Fruit fly (Drosophila melanogaster) Kc167 (cell line): Measurements from ENCODE around the gene CG3062.

Source experiments
- Myc ChIP-seq: fragments of >200 bp; optimal IDR thresholded peaks from 2 replicates; lab custom pipeline; 2017; ENCODE audit warnings: missing external identifiers
- h ChIP-seq: fragments of >200 bp; optimal IDR thresholded peaks from 3 replicates; lab custom pipeline; 2018; ENCODE audit warnings: missing external identifiers
- psq ChIP-seq: fragments of >200 bp; optimal IDR thresholded peaks from 2 replicates; lab custom pipeline; 2017; ENCODE audit warnings: missing external identifiers

- TF ChIP-seq h (lab: Kevin White, UChicago) (no peak), Myc (lab: Kevin White, UChicago) (no peak), psq (lab: Kevin White, UChicago) (no peak)
These were observed 22.1 kb upstream of the CG3062 start, which contains the start of gene CG3009 for dm6 chrX:4666650-4667360.
